Fruit fly (Drosophila melanogaster) whole organism, embryonic: ENCODE data around the gene CG34300.
A peak's percentile ranks its signal among the peaks of the same experiment; 100 is the strongest.

Source experiments
- Abd-B ChIP-seq: fragments of 200-800 bp; sonication (Bioruptor generic); optimal IDR thresholded peaks from 2 replicates; lab custom pipeline; 2018; ENCODE audit warnings: missing biosample characterization, mild to moderate bottlenecking, missing genetic modification characterization, moderate library complexity
- Bteb2 ChIP-seq: fragments of 200-800 bp; sonication (Bioruptor generic); optimal IDR thresholded peaks from 2 replicates; lab custom pipeline; 2016; ENCODE audit warnings: missing biosample characterization, missing genetic modification characterization
- CG10267 ChIP-seq: fragments of 200-800 bp; sonication (Bioruptor generic); optimal IDR thresholded peaks from 2 replicates; lab custom pipeline; 2018; ENCODE audit warnings: missing biosample characterization, mild to moderate bottlenecking, missing genetic modification characterization, moderate library complexity
- CG10366 ChIP-seq: fragments of 200-800 bp; sonication (Bioruptor generic); IDR thresholded peaks from 2 replicates; pipeline ENCODE4 v1.3.6; 2022; ENCODE audit warnings: missing biosample characterization, missing genetic modification characterization
- CG11456 ChIP-seq: fragments of 200-800 bp; sonication (Bioruptor generic); IDR thresholded peaks from 3 replicates; pipeline ENCODE4 v1.3.6; 2022; ENCODE audit warnings: missing biosample characterization, missing genetic modification characterization
- CG12391 ChIP-seq: fragments of 200-800 bp; sonication (Bioruptor generic); optimal IDR thresholded peaks from 3 replicates; lab custom pipeline; 2018; ENCODE audit warnings: missing biosample characterization, mild to moderate bottlenecking, missing genetic modification characterization, moderate library complexity
- CG12659 ChIP-seq: fragments of 200-800 bp; sonication (Bioruptor generic); optimal IDR thresholded peaks from 3 replicates; lab custom pipeline; 2017; ENCODE audit warnings: mild to moderate bottlenecking, missing biosample characterization, missing genetic modification reagents, missing genetic modification characterization
- CG14014 ChIP-seq: fragments of 200-800 bp; sonication (Bioruptor generic); IDR thresholded peaks from 2 replicates; pipeline ENCODE4 v1.3.6; 2022; ENCODE audit warnings: missing biosample characterization, missing genetic modification characterization
- CG14965 ChIP-seq: fragments of 200-800 bp; sonication (Bioruptor generic); optimal IDR thresholded peaks from 2 replicates; lab custom pipeline; 2016; ENCODE audit warnings: missing biosample characterization, missing genetic modification characterization, borderline replicate concordance
- CG1602 ChIP-seq: fragments of 200-800 bp; sonication (Bioruptor generic); optimal IDR thresholded peaks from 3 replicates; lab custom pipeline; 2016; ENCODE audit warnings: missing biosample characterization, missing genetic modification characterization
- CG1647 ChIP-seq: fragments of 200-800 bp; sonication (Bioruptor generic); optimal IDR thresholded peaks from 3 replicates; lab custom pipeline; 2016; ENCODE audit warnings: missing biosample characterization, missing genetic modification characterization
- CG17612 ChIP-seq: fragments of 200-800 bp; sonication (Bioruptor generic); IDR thresholded peaks from 2 replicates; pipeline ENCODE4 v1.3.6; 2022; ENCODE audit warnings: missing biosample characterization, missing genetic modification characterization
- CG18011 ChIP-seq: fragments of 200-800 bp; sonication (Bioruptor generic); optimal IDR thresholded peaks from 2 replicates; lab custom pipeline; 2017; ENCODE audit warnings: missing biosample characterization, missing genetic modification characterization, mild to moderate bottlenecking, moderate library complexity, missing genotype
- CG18764 ChIP-seq: fragments of 200-800 bp; sonication (Bioruptor generic); optimal IDR thresholded peaks from 3 replicates; lab custom pipeline; 2016; ENCODE audit warnings: missing biosample characterization, missing genetic modification characterization
- CG2199 ChIP-seq: fragments of 200-800 bp; sonication (Bioruptor generic); IDR thresholded peaks from 3 replicates; pipeline ENCODE4 v1.3.6; 2022; ENCODE audit warnings: missing biosample characterization, missing genetic modification characterization
- CG32772 ChIP-seq: fragments of 200-800 bp; sonication (Bioruptor generic); IDR thresholded peaks from 2 replicates; pipeline ENCODE4 v1.3.6; 2022; ENCODE audit warnings: missing biosample characterization, missing genetic modification characterization
- CG4360 ChIP-seq: fragments of 200-800 bp; sonication (Bioruptor generic); IDR thresholded peaks from 2 replicates; pipeline ENCODE4 v1.3.6; 2022; ENCODE audit warnings: missing biosample characterization, missing genetic modification characterization
- CG4424 ChIP-seq: fragments of 200-800 bp; sonication (Bioruptor generic); optimal IDR thresholded peaks from 3 replicates; lab custom pipeline; 2016; ENCODE audit warnings: missing biosample characterization, missing genetic modification characterization
- CG6272 ChIP-seq: fragments of 200-800 bp; sonication (Bioruptor generic); IDR thresholded peaks from 2 replicates; pipeline ENCODE4 v1.3.6; 2022; ENCODE audit warnings: missing biosample characterization, missing genetic modification characterization
- CG7987 ChIP-seq: fragments of 200-800 bp; sonication (Bioruptor generic); optimal IDR thresholded peaks from 2 replicates; lab custom pipeline; 2018; ENCODE audit warnings: missing biosample characterization, mild to moderate bottlenecking, missing genetic modification characterization, moderate library complexity
- CG8944 ChIP-seq: fragments of 200-800 bp; sonication (Bioruptor generic); optimal IDR thresholded peaks from 3 replicates; lab custom pipeline; 2016; ENCODE audit warnings: missing biosample characterization, missing genetic modification characterization
- CG9215 ChIP-seq: fragments of 200-800 bp; sonication (Bioruptor generic); IDR thresholded peaks from 2 replicates; pipeline ENCODE4 v1.3.6; 2022; ENCODE audit warnings: missing biosample characterization, missing genetic modification characterization
- Dbx ChIP-seq: fragments of 200-800 bp; sonication (Bioruptor generic); IDR thresholded peaks from 3 replicates; pipeline ENCODE4 v1.3.6; 2022; ENCODE audit warnings: missing biosample characterization, missing genetic modification characterization
- Dip3 ChIP-seq: fragments of 200-800 bp; sonication (Bioruptor generic); optimal IDR thresholded peaks from 3 replicates; lab custom pipeline; 2016; ENCODE audit warnings: missing biosample characterization, missing genetic modification characterization
- Fer2 ChIP-seq: fragments of 200-800 bp; sonication (Bioruptor generic); optimal IDR thresholded peaks from 2 replicates; lab custom pipeline; 2018; ENCODE audit warnings: missing biosample characterization, mild to moderate bottlenecking, missing genetic modification characterization, moderate library complexity
- Kr ChIP-seq: fragments of 200-800 bp; sonication (Bioruptor generic); optimal IDR thresholded peaks from 2 replicates; lab custom pipeline; 2017; ENCODE audit warnings: missing biosample characterization, mild to moderate bottlenecking, missing genetic modification characterization
- Max ChIP-seq: fragments of 200-800 bp; sonication (Bioruptor generic); optimal IDR thresholded peaks from 2 replicates; lab custom pipeline; 2016; ENCODE audit warnings: missing biosample characterization, mild to moderate bottlenecking, missing genetic modification characterization
- Nf-YB ChIP-seq: fragments of 200-800 bp; sonication (Bioruptor generic); optimal IDR thresholded peaks from 3 replicates; lab custom pipeline; 2019; ENCODE audit warnings: missing biosample characterization, mild to moderate bottlenecking, missing genetic modification characterization, moderate library complexity
- Oaz ChIP-seq: fragments of 200-800 bp; sonication (Bioruptor generic); IDR thresholded peaks from 2 replicates; pipeline ENCODE4 v1.3.6; 2022; ENCODE audit warnings: missing biosample characterization, missing genetic modification characterization
- Vsx1 ChIP-seq: fragments of 200-800 bp; sonication (Bioruptor generic); optimal IDR thresholded peaks from 2 replicates; lab custom pipeline; 2017; ENCODE audit warnings: missing biosample characterization, mild to moderate bottlenecking, missing genetic modification characterization, missing genetic modification reagents
- ac ChIP-seq: fragments of 200-800 bp; sonication (Bioruptor generic); optimal IDR thresholded peaks from 3 replicates; lab custom pipeline; 2017; ENCODE audit warnings: missing biosample characterization, mild to moderate bottlenecking, missing genetic modification characterization
- aop ChIP-seq: fragments of 200-800 bp; sonication (Bioruptor generic); IDR thresholded peaks from 2 replicates; pipeline ENCODE4 v1.3.6; 2022; ENCODE audit warnings: missing biosample characterization, missing genetic modification characterization
- chn ChIP-seq: fragments of 200-800 bp; sonication (Bioruptor generic); optimal IDR thresholded peaks from 2 replicates; lab custom pipeline; 2016; ENCODE audit warnings: missing biosample characterization, missing genetic modification characterization
- ci ChIP-seq: fragments of 200-800 bp; sonication (Bioruptor generic); IDR thresholded peaks from 3 replicates; pipeline ENCODE4 v1.3.6; 2022; ENCODE audit warnings: missing biosample characterization, missing genetic modification characterization
- corto ChIP-seq: fragments of 200-800 bp; sonication (Bioruptor generic); optimal IDR thresholded peaks from 2 replicates; lab custom pipeline; 2016; ENCODE audit warnings: missing biosample characterization, mild to moderate bottlenecking, missing genetic modification characterization, moderate library complexity
- crp ChIP-seq, 2 experiments: fragments of 200-800 bp; sonication (Bioruptor generic); optimal IDR thresholded peaks; 2 replicates in 1 of 2; 3 replicates in 1 of 2; lab custom pipeline; 2017; ENCODE audit warnings: missing biosample characterization in 2 of 2, missing genetic modification characterization in 2 of 2, mild to moderate bottlenecking in 1 of 2, moderate library complexity in 1 of 2
- fu2 ChIP-seq: fragments of 200-800 bp; sonication (Bioruptor generic); optimal IDR thresholded peaks from 2 replicates; lab custom pipeline; 2016; ENCODE audit warnings: missing biosample characterization, missing genetic modification characterization
- grn ChIP-seq: fragments of 200-800 bp; sonication (Bioruptor generic); optimal IDR thresholded peaks from 3 replicates; lab custom pipeline; 2017; ENCODE audit warnings: missing biosample characterization, missing genetic modification characterization
- her ChIP-seq: fragments of 200-800 bp; sonication (Bioruptor generic); optimal IDR thresholded peaks from 2 replicates; lab custom pipeline; 2016; ENCODE audit warnings: missing biosample characterization, missing genetic modification characterization
- hkb ChIP-seq, 2 experiments: fragments of 200-800 bp in 1 of 2; fragments of >200 bp in 1 of 2; sonication (Bioruptor generic) in 1 of 2; IDR thresholded peaks in 1 of 2; optimal IDR thresholded peaks in 1 of 2; 2 replicates each; pipeline versions ENCODE4 v1.3.6 to Lab custom; 2017 to 2022; ENCODE audit warnings: missing biosample characterization in 1 of 2, missing genetic modification characterization in 1 of 2
- inv ChIP-seq: fragments of 200-800 bp; sonication (Bioruptor generic); IDR thresholded peaks from 2 replicates; pipeline ENCODE4 v1.3.6; 2022; ENCODE audit warnings: missing biosample characterization, missing genetic modification characterization; ENCODE audit not compliant: partially characterized antibody
- jigr1 ChIP-seq: fragments of 200-800 bp; sonication (Bioruptor generic); IDR thresholded peaks from 3 replicates; pipeline ENCODE4 v1.3.6; 2022; ENCODE audit warnings: missing biosample characterization, missing genetic modification characterization
- jumu ChIP-seq: fragments of 200-800 bp; sonication (Bioruptor generic); optimal IDR thresholded peaks from 3 replicates; lab custom pipeline; 2016; ENCODE audit warnings: missing biosample characterization, missing genetic modification characterization
- klu ChIP-seq: fragments of 200-800 bp; sonication (Bioruptor generic); IDR thresholded peaks from 2 replicates; pipeline ENCODE4 v1.3.6; 2022; ENCODE audit warnings: missing biosample characterization, missing genetic modification characterization
- nom ChIP-seq: fragments of 200-800 bp; sonication (Bioruptor generic); optimal IDR thresholded peaks from 2 replicates; lab custom pipeline; 2017; ENCODE audit warnings: missing biosample characterization, missing genetic modification characterization, mild to moderate bottlenecking, moderate library complexity, missing genetic modification reagents
- oc ChIP-seq: fragments of 200-800 bp; sonication (Bioruptor generic); optimal IDR thresholded peaks from 2 replicates; lab custom pipeline; 2018; ENCODE audit warnings: missing biosample characterization, mild to moderate bottlenecking, missing genetic modification characterization, moderate library complexity
- repo ChIP-seq: fragments of 200-800 bp; sonication (Bioruptor generic); optimal IDR thresholded peaks from 2 replicates; lab custom pipeline; 2016; ENCODE audit warnings: missing biosample characterization, missing genetic modification characterization
- salm ChIP-seq: fragments of 200-800 bp; sonication (Bioruptor generic); optimal IDR thresholded peaks from 2 replicates; lab custom pipeline; 2018; ENCODE audit warnings: missing biosample characterization, mild to moderate bottlenecking, missing genetic modification characterization
- trem ChIP-seq: fragments of 200-800 bp; optimal IDR thresholded peaks from 3 replicates; lab custom pipeline; 2019; ENCODE audit warnings: missing biosample characterization, mild to moderate bottlenecking, missing genetic modification characterization, moderate library complexity
- ttk ChIP-seq: fragments of 200-800 bp; sonication (Bioruptor generic); IDR thresholded peaks from 2 replicates; pipeline ENCODE4 v2.1.2; 2022; ENCODE audit warnings: missing biosample characterization, missing genetic modification characterization
- zen ChIP-seq: fragments of 200-800 bp; sonication (Bioruptor generic); optimal IDR thresholded peaks from 3 replicates; lab custom pipeline; 2018; ENCODE audit warnings: missing biosample characterization, mild to moderate bottlenecking, missing genetic modification characterization, moderate library complexity

The CG34300 gene

dm6 chr3R:30336100-30336499 lies 29.7 kb upstream of the CG34300 start (continued):
- TF ChIP-seq CG9215 (GFP tag; lab: Robert Waterston, UW), result no peak
- no peak for TF ChIP-seq CG1647 (GFP tag; lab: Kevin White, UChicago)
- no peak for TF ChIP-seq chn (GFP tag; lab: Kevin White, UChicago)
- no peak for TF ChIP-seq CG11456
- no peak for TF ChIP-seq ttk
- TF ChIP-seq jumu (GFP tag; lab: Kevin White, UChicago), result no peak
- TF ChIP-seq CG6272 (GFP tag; lab: Robert Waterston, UW), result no peak
- TF ChIP-seq CG17612 (GFP tag; lab: Robert Waterston, UW), result no peak
- no peak for TF ChIP-seq CG32772 (GFP tag; lab: Robert Waterston, UW)
- no peak for TF ChIP-seq Bteb2 (GFP tag; lab: Kevin White, UChicago)
- no peak for TF ChIP-seq hkb (optimal IDR thresholded peaks at IDR 0.05; lab: Kevin White, UChicago)
- TF ChIP-seq hkb (GFP tag; IDR thresholded peaks at IDR 0.05; lab: Robert Waterston, UW), result no peak
- no peak for TF ChIP-seq CG7987 (GFP tag; lab: Kevin White, UChicago)
- no peak for TF ChIP-seq Fer2
- no peak for TF ChIP-seq Nf-YB
- no peak for TF ChIP-seq ci (GFP tag; lab: Robert Waterston, UW)
- no peak for TF ChIP-seq Abd-B (GFP tag; lab: Kevin White, UChicago)
- TF ChIP-seq repo (GFP tag; lab: Kevin White, UChicago), result no peak
- no peak for TF ChIP-seq Oaz (GFP tag; lab: Robert Waterston, UW)
- no peak for TF ChIP-seq Dip3 (GFP tag; lab: Kevin White, UChicago)
- no peak for TF ChIP-seq grn
- peak; percentile 65 for TF ChIP-seq nom (GFP tag; lab: Kevin White, UChicago)
- peak; percentile 38 for TF ChIP-seq corto (GFP tag; lab: Kevin White, UChicago)
- TF ChIP-seq klu, result no peak
- TF ChIP-seq Max (GFP tag; lab: Kevin White, UChicago), result peak; percentile 8
- TF ChIP-seq CG14965, result no peak
- TF ChIP-seq CG18011 (GFP tag; lab: Kevin White, UChicago), result no peak
- TF ChIP-seq CG12659 (GFP tag; lab: Kevin White, UChicago), result no peak
- peak; percentile 51 for TF ChIP-seq CG4360 (GFP tag; lab: Robert Waterston, UW)
- TF ChIP-seq aop (GFP tag; lab: Robert Waterston, UW), result no peak
- no peak for TF ChIP-seq Dbx (GFP tag; lab: Robert Waterston, UW)
- TF ChIP-seq CG2199, result no peak
- TF ChIP-seq Kr (GFP tag; lab: Kevin White, UChicago), result no peak
- TF ChIP-seq CG18764 (GFP tag; lab: Kevin White, UChicago), result no peak
- TF ChIP-seq Vsx1 (GFP tag; lab: Kevin White, UChicago), result no peak
- no peak for TF ChIP-seq zen (tag; lab: Kevin White, UChicago)
- no peak for TF ChIP-seq salm (tag; lab: Kevin White, UChicago)
- TF ChIP-seq CG1602 (GFP tag; lab: Kevin White, UChicago), result peak; percentile 4
- TF ChIP-seq CG14014 (GFP tag; lab: Robert Waterston, UW), result no peak
- TF ChIP-seq CG10267 (tag; lab: Kevin White, UChicago), result peak; percentile 44
- TF ChIP-seq fu2 (GFP tag; lab: Kevin White, UChicago), result no peak
- TF ChIP-seq CG12391 (tag; lab: Kevin White, UChicago), result peak; percentile 21
- no peak for TF ChIP-seq ac (GFP tag; lab: Kevin White, UChicago)
- no peak for TF ChIP-seq crp (GFP tag; optimal IDR thresholded peaks at IDR 0.05; lab: Kevin White, UChicago)
- peak; percentile 48 for TF ChIP-seq trem
- no peak for TF ChIP-seq her
- TF ChIP-seq oc (tag; lab: Kevin White, UChicago), result no peak
- peak; percentile 40 for TF ChIP-seq CG4424 (GFP tag; lab: Kevin White, UChicago)
- peak; percentile 22; the same call in 1 of the 2 replicates for TF ChIP-seq CG10366
- no peak for TF ChIP-seq inv (GFP tag; lab: Robert Waterston, UW)
- peak; percentile 17 for TF ChIP-seq CG8944 (GFP tag; lab: Kevin White, UChicago)
- no peak for TF ChIP-seq jigr1 (GFP tag; lab: Robert Waterston, UW)
